Worm (Caenorhabditis elegans) whole organism, midembryonic: Measurements from ENCODE around the gene ule-5.

Experiments
- flt-1 ChIP-seq: fragments of 200-800 bp; sonication (Bioruptor generic); IDR thresholded peaks from 2 replicates; pipeline ENCODE4 v1.3.6; 2022; ENCODE audit warnings: missing genetic modification characterization, missing compliant biosample characterization
- klf-2 ChIP-seq: fragments of 200-800 bp; sonication (Bioruptor generic); conservative IDR thresholded peaks from 2 replicates; pipeline ENCODE4 v1.3.6; 2022; ENCODE audit warnings: missing genetic modification reagents, missing genetic modification characterization, missing compliant biosample characterization
- ref-1 ChIP-seq: fragments of 200-800 bp; sonication (Bioruptor generic); conservative IDR thresholded peaks from 2 replicates; pipeline ENCODE4 v1.3.6; 2022; ENCODE audit warnings: missing genetic modification reagents, missing genetic modification characterization, missing compliant biosample characterization

DNA sequence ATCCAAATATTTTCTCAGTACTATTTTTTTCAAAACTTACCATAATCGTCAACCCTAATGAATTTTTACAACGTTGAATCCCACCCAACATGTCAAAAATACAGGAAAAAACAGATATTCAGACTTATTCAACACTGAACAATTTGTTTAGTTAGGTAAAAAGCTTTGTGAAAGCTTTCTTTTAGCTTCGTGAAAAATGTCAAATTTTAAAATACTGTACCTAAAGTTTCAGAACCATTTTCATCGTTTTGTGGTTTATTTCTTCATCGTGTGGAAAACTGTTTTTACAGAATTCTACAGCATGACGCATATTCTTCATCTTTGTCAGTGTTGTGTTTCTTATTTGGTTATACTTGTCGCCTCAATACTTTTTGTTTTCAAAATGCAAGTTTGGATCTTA, 32.4 kb upstream of the ule-5 start, which contains the start of gene F54F7.14:
- TF ChIP-seq flt-1 (GFP tag; lab: Robert Waterston, UW) = no peak
- TF ChIP-seq klf-2 (GFP tag; lab: Robert Waterston, UW) = no peak
- no peak for TF ChIP-seq ref-1 (GFP tag; lab: Robert Waterston, UW)
